Fruit fly (Drosophila melanogaster) whole organism, embryonic: Measurements from ENCODE around the gene CG31321.

Source experiments
- Atf3 ChIP-seq: fragments of 200-800 bp; sonication (Bioruptor generic); optimal IDR thresholded peaks from 3 replicates; lab custom pipeline; 2016; ENCODE audit warnings: missing biosample characterization, missing genetic modification characterization
- B-H2 ChIP-seq: fragments of 200-800 bp; sonication (Bioruptor generic); optimal IDR thresholded peaks from 2 replicates; lab custom pipeline; 2018; ENCODE audit warnings: missing biosample characterization, mild to moderate bottlenecking, missing genetic modification characterization
- BtbVII ChIP-seq: fragments of 200-800 bp; sonication (Bioruptor generic); optimal IDR thresholded peaks from 3 replicates; lab custom pipeline; 2017; ENCODE audit warnings: missing biosample characterization, mild to moderate bottlenecking, missing genetic modification characterization
- CG11398 ChIP-seq: fragments of 200-800 bp; sonication (Bioruptor generic); optimal IDR thresholded peaks from 2 replicates; lab custom pipeline; 2016; ENCODE audit warnings: missing biosample characterization, missing genetic modification characterization
- CG12659 ChIP-seq: fragments of 200-800 bp; sonication (Bioruptor generic); optimal IDR thresholded peaks from 3 replicates; lab custom pipeline; 2017; ENCODE audit warnings: mild to moderate bottlenecking, missing biosample characterization, missing genetic modification reagents, missing genetic modification characterization
- CG12744 ChIP-seq: fragments of 200-800 bp; sonication (Bioruptor generic); optimal IDR thresholded peaks from 2 replicates; lab custom pipeline; 2016; ENCODE audit warnings: missing biosample characterization, missing genetic modification characterization
- CG1603 ChIP-seq: fragments of 200-800 bp; sonication (Bioruptor generic); optimal IDR thresholded peaks from 2 replicates; lab custom pipeline; 2019; ENCODE audit warnings: missing biosample characterization, mild to moderate bottlenecking, missing genetic modification characterization, moderate library complexity
- CG18011 ChIP-seq: fragments of 200-800 bp; sonication (Bioruptor generic); optimal IDR thresholded peaks from 2 replicates; lab custom pipeline; 2017; ENCODE audit warnings: missing biosample characterization, missing genetic modification characterization, mild to moderate bottlenecking, moderate library complexity, missing genotype
- CG2712 ChIP-seq: fragments of 200-800 bp; optimal IDR thresholded peaks from 3 replicates; lab custom pipeline; 2019; ENCODE audit warnings: missing biosample characterization, mild to moderate bottlenecking, missing genetic modification characterization, moderate library complexity
- CG31224 ChIP-seq: fragments of 200-800 bp; sonication (Bioruptor generic); IDR thresholded peaks from 2 replicates; pipeline ENCODE4 v1.3.6; 2022; ENCODE audit warnings: missing biosample characterization, missing genetic modification characterization
- CG31441 ChIP-seq: fragments of 200-800 bp; sonication (Bioruptor generic); IDR thresholded peaks from 2 replicates; pipeline ENCODE4 v1.3.6; 2022; ENCODE audit warnings: missing biosample characterization, missing genetic modification characterization
- CG3163 ChIP-seq: fragments of 200-800 bp; sonication (Bioruptor generic); optimal IDR thresholded peaks from 3 replicates; lab custom pipeline; 2016; ENCODE audit warnings: missing biosample characterization, missing genetic modification characterization
- CG3281 ChIP-seq: fragments of 200-800 bp; sonication (Bioruptor generic); optimal IDR thresholded peaks from 3 replicates; lab custom pipeline; 2017; ENCODE audit warnings: missing biosample characterization, mild to moderate bottlenecking, missing genetic modification characterization
- CG3838 ChIP-seq: fragments of 200-800 bp; sonication (Bioruptor generic); optimal IDR thresholded peaks from 3 replicates; lab custom pipeline; 2016; ENCODE audit warnings: missing biosample characterization, missing genetic modification characterization
- CG4617 ChIP-seq: fragments of 200-800 bp; sonication (Bioruptor generic); optimal IDR thresholded peaks from 3 replicates; lab custom pipeline; 2016; ENCODE audit warnings: missing biosample characterization, missing genetic modification characterization, borderline replicate concordance
- CG6791 ChIP-seq: fragments of 200-800 bp; sonication (Bioruptor generic); IDR thresholded peaks from 3 replicates; pipeline ENCODE4 v1.3.6; 2022; ENCODE audit warnings: missing biosample characterization, missing genetic modification characterization; ENCODE audit not compliant: partially characterized antibody
- CG6813 ChIP-seq: fragments of 200-800 bp; sonication (Bioruptor generic); optimal IDR thresholded peaks from 2 replicates; lab custom pipeline; 2017; ENCODE audit warnings: missing biosample characterization, missing genetic modification characterization, mild to moderate bottlenecking, moderate library complexity, missing genetic modification reagents
- CrebB ChIP-seq: fragments of 200-800 bp; sonication (Bioruptor generic); optimal IDR thresholded peaks from 3 replicates; lab custom pipeline; 2018; ENCODE audit warnings: missing biosample characterization, mild to moderate bottlenecking, missing genetic modification characterization
- Dip3 ChIP-seq: fragments of 200-800 bp; sonication (Bioruptor generic); optimal IDR thresholded peaks from 3 replicates; lab custom pipeline; 2016; ENCODE audit warnings: missing biosample characterization, missing genetic modification characterization
- Doc3 ChIP-seq: fragments of 200-800 bp; sonication (Bioruptor generic); IDR thresholded peaks from 3 replicates; pipeline ENCODE4 v1.3.6; 2022; ENCODE audit warnings: missing biosample characterization, missing genetic modification characterization; ENCODE audit not compliant: partially characterized antibody
- Dref ChIP-seq: fragments of 200-800 bp; sonication (Bioruptor generic); IDR thresholded peaks from 2 replicates; pipeline ENCODE4 v1.3.6; 2022; ENCODE audit warnings: missing biosample characterization, missing genetic modification characterization
- Lhr ChIP-seq: fragments of 200-800 bp; sonication (Bioruptor generic); optimal IDR thresholded peaks from 3 replicates; lab custom pipeline; 2017; ENCODE audit warnings: mild to moderate bottlenecking, missing biosample characterization, missing genetic modification reagents, missing genetic modification characterization
- Oli ChIP-seq: fragments of 200-800 bp; sonication (Bioruptor generic); optimal IDR thresholded peaks from 2 replicates; lab custom pipeline; 2018; ENCODE audit warnings: missing biosample characterization, mild to moderate bottlenecking, missing genetic modification characterization, moderate library complexity
- az2 ChIP-seq: fragments of 200-800 bp; sonication (Bioruptor generic); optimal IDR thresholded peaks from 3 replicates; lab custom pipeline; 2016; ENCODE audit warnings: missing biosample characterization, missing genetic modification characterization
- bcd ChIP-seq: fragments of 200-800 bp; sonication (Bioruptor generic); optimal IDR thresholded peaks from 2 replicates; lab custom pipeline; 2017; ENCODE audit warnings: missing biosample characterization, mild to moderate bottlenecking, missing genetic modification characterization
- dmrt99B ChIP-seq: fragments of 200-800 bp; sonication (Bioruptor generic); optimal IDR thresholded peaks from 2 replicates; lab custom pipeline; 2018; ENCODE audit warnings: missing biosample characterization, mild to moderate bottlenecking, missing genetic modification characterization, moderate library complexity
- dpn ChIP-seq, 2 experiments: fragments of 200-800 bp; sonication (Bioruptor generic); optimal IDR thresholded peaks; 3 replicates each; lab custom pipeline; 2016; ENCODE audit warnings: missing biosample characterization in 2 of 2, missing genetic modification characterization in 2 of 2
- esg ChIP-seq: fragments of 200-800 bp; sonication (Bioruptor generic); conservative IDR thresholded peaks from 2 replicates; pipeline ENCODE4 v1.3.6; 2022; ENCODE audit warnings: missing biosample characterization, missing genetic modification characterization
- fd102C ChIP-seq: fragments of 200-800 bp; sonication (Bioruptor generic); optimal IDR thresholded peaks from 2 replicates; lab custom pipeline; 2018; ENCODE audit warnings: missing biosample characterization, mild to moderate bottlenecking, missing genetic modification characterization, moderate library complexity
- gro ChIP-seq: fragments of 200-800 bp; sonication (Bioruptor generic); optimal IDR thresholded peaks from 2 replicates; lab custom pipeline; 2016; ENCODE audit warnings: missing biosample characterization, missing genetic modification characterization
- h ChIP-seq: fragments of >200 bp; optimal IDR thresholded peaks from 2 replicates; lab custom pipeline; 2017
- ind ChIP-seq: fragments of 200-800 bp; sonication (Bioruptor generic); optimal IDR thresholded peaks from 3 replicates; lab custom pipeline; 2016; ENCODE audit warnings: missing biosample characterization, missing genetic modification characterization
- lab ChIP-seq: fragments of 200-800 bp; sonication (Bioruptor generic); optimal IDR thresholded peaks from 3 replicates; lab custom pipeline; 2017; ENCODE audit warnings: missing biosample characterization, missing genetic modification characterization, mild to moderate bottlenecking, moderate library complexity, missing genetic modification reagents
- mld ChIP-seq: fragments of 200-800 bp; sonication (Bioruptor generic); IDR thresholded peaks from 3 replicates; pipeline ENCODE4 v1.3.6; 2022; ENCODE audit warnings: missing biosample characterization, missing genetic modification characterization; ENCODE audit not compliant: partially characterized antibody
- phol ChIP-seq: fragments of 200-800 bp; sonication (Bioruptor generic); optimal IDR thresholded peaks from 3 replicates; lab custom pipeline; 2018; ENCODE audit warnings: missing biosample characterization, mild to moderate bottlenecking, missing genetic modification characterization, moderate library complexity
- salm ChIP-seq: fragments of 200-800 bp; sonication (Bioruptor generic); optimal IDR thresholded peaks from 2 replicates; lab custom pipeline; 2018; ENCODE audit warnings: missing biosample characterization, mild to moderate bottlenecking, missing genetic modification characterization
- sc ChIP-seq, 3 experiments: fragments of >200 bp in 2 of 3; fragments of 200-800 bp in 1 of 3; sonication (Bioruptor generic) in 1 of 3; optimal IDR thresholded peaks; 2 replicates in 2 of 3; 3 replicates in 1 of 3; lab custom pipeline; 2017; ENCODE audit warnings: mild to moderate bottlenecking in 1 of 3, missing biosample characterization in 1 of 3, missing genetic modification characterization in 1 of 3, missing genetic modification reagents in 1 of 3
- sna ChIP-seq: fragments of 200-800 bp; sonication (Bioruptor generic); IDR thresholded peaks from 2 replicates; pipeline ENCODE4 v1.3.6; 2022; ENCODE audit warnings: missing biosample characterization, missing genetic modification characterization; ENCODE audit not compliant: partially characterized antibody
- stc ChIP-seq: fragments of 200-800 bp; sonication (Bioruptor generic); IDR thresholded peaks from 2 replicates; pipeline ENCODE4 v1.3.6; 2022; ENCODE audit warnings: missing biosample characterization, missing genetic modification characterization
- sug ChIP-seq: fragments of 200-800 bp; optimal IDR thresholded peaks from 2 replicates; lab custom pipeline; 2019; ENCODE audit warnings: missing biosample characterization, mild to moderate bottlenecking, missing genetic modification characterization, moderate library complexity
- tio ChIP-seq: fragments of 200-800 bp; sonication (Bioruptor generic); optimal IDR thresholded peaks from 2 replicates; lab custom pipeline; 2017; ENCODE audit warnings: missing biosample characterization, missing genetic modification characterization, inconsistent platforms
- trh ChIP-seq: fragments of 200-800 bp; sonication (Bioruptor generic); optimal IDR thresholded peaks from 2 replicates; lab custom pipeline; 2016; ENCODE audit warnings: missing biosample characterization, missing genetic modification characterization
- ttk ChIP-seq: fragments of 200-800 bp; sonication (Bioruptor generic); IDR thresholded peaks from 2 replicates; pipeline ENCODE4 v2.1.2; 2022; ENCODE audit warnings: missing biosample characterization, missing genetic modification characterization
- vnd ChIP-seq: fragments of 200-800 bp; sonication (Bioruptor generic); IDR thresholded peaks from 3 replicates; pipeline ENCODE4 v1.3.6; 2022; ENCODE audit warnings: missing biosample characterization, missing genetic modification characterization; ENCODE audit not compliant: partially characterized antibody
- zen ChIP-seq: fragments of 200-800 bp; sonication (Bioruptor generic); optimal IDR thresholded peaks from 3 replicates; lab custom pipeline; 2018; ENCODE audit warnings: missing biosample characterization, mild to moderate bottlenecking, missing genetic modification characterization, moderate library complexity
- zf30C ChIP-seq: fragments of 200-800 bp; sonication (Bioruptor generic); optimal IDR thresholded peaks from 3 replicates; lab custom pipeline; 2018; ENCODE audit warnings: missing biosample characterization, mild to moderate bottlenecking, missing genetic modification characterization

Gene CG31321

dm6 chr3R:14285059-14285953, 24.9 kb upstream of the CG31321 start (continued):
- peak; percentile 13 for TF ChIP-seq CG12659 (GFP tag; lab: Kevin White, UChicago)
- no peak for TF ChIP-seq stc (GFP tag; lab: Robert Waterston, UW)
- peak in 1 of 2 experiments; percentile 5 for TF ChIP-seq dpn (GFP tag; optimal IDR thresholded peaks at IDR 0.05; lab: Kevin White, UChicago)
- TF ChIP-seq mld (GFP tag; lab: Robert Waterston, UW) = no peak
- TF ChIP-seq sug = peak; percentile 19
- TF ChIP-seq CG3281 = peak; percentile 9
- no peak for TF ChIP-seq sc (optimal IDR thresholded peaks at IDR 0.05; lab: Kevin White, UChicago)
- peak; percentile 19 for TF ChIP-seq sc (GFP tag; optimal IDR thresholded peaks at IDR 0.05; lab: Kevin White, UChicago)
- TF ChIP-seq zen (tag; lab: Kevin White, UChicago) = no peak
- TF ChIP-seq CG3163 (GFP tag; lab: Kevin White, UChicago) = no peak
- TF ChIP-seq ind (GFP tag; lab: Kevin White, UChicago) = peak; percentile 23
- TF ChIP-seq tio (GFP tag; lab: Kevin White, UChicago) = peak; percentile 34
- TF ChIP-seq CG6813 (GFP tag; lab: Kevin White, UChicago) = peak; percentile 16
- TF ChIP-seq sna (GFP tag; lab: Robert Waterston, UW) = no peak
- TF ChIP-seq gro = peak; percentile 75
- TF ChIP-seq bcd (GFP tag; lab: Kevin White, UChicago) = peak; percentile 18
- TF ChIP-seq ttk (GFP tag; lab: Robert Waterston, UW) = no peak
- no peak for TF ChIP-seq CG4617
- peak; percentile 31 for TF ChIP-seq dmrt99B
- TF ChIP-seq BtbVII = peak; percentile 58
- peak; percentile 10 for TF ChIP-seq trh (GFP tag; lab: Kevin White, UChicago)
- peak; percentile 12 for TF ChIP-seq az2
- peak; percentile 38 for TF ChIP-seq B-H2 (GFP tag; lab: Kevin White, UChicago)
- peak; percentile 38 for TF ChIP-seq phol (tag; lab: Kevin White, UChicago)
- TF ChIP-seq CG31441 (GFP tag; lab: Robert Waterston, UW) = no peak
- peak; percentile 34 for TF ChIP-seq Oli (tag; lab: Kevin White, UChicago)
- TF ChIP-seq salm (tag; lab: Kevin White, UChicago) = peak; percentile 1
- peak; percentile 42 for TF ChIP-seq lab

dm6 chr3R:14286320-14287190, 23.6 kb upstream of the CG31321 start, which contains the start of gene trx:
Gene trx (minus strand): TSS chr3R:14286903.
- TF ChIP-seq CG2712 (tag; lab: Kevin White, UChicago) (peak; percentile 59), CG6791 (GFP tag; lab: Robert Waterston, UW) (no peak), vnd (GFP tag; lab: Robert Waterston, UW) (no peak), CG18011 (peak; percentile 98), CG31224 (no peak), Atf3 (GFP tag; lab: Kevin White, UChicago) (no peak), h (no peak), esg (GFP tag; lab: Robert Waterston, UW) (no peak), Dip3 (no peak), CG12744 (GFP tag; lab: Kevin White, UChicago) (peak; percentile 7), CG3838 (GFP tag; lab: Kevin White, UChicago) (no peak), Doc3 (no peak), CrebB (tag; lab: Kevin White, UChicago) (no peak), CG1603 (tag; lab: Kevin White, UChicago) (peak; percentile 84), Dref (GFP tag; lab: Robert Waterston, UW) (no peak), fd102C (peak; percentile 29), CG11398 (no peak), Lhr (GFP tag; lab: Kevin White, UChicago) (peak; percentile 96), zf30C (no peak), phol (tag; lab: Kevin White, UChicago) (peak; percentile 62)
